Fruit fly (Drosophila melanogaster) whole organism: ENCODE results near the gene sing.

ENCODE experiments used
- CG8478 ChIP-seq: fragments of >200 bp; optimal IDR thresholded peaks from 2 replicates; lab custom pipeline; 2018; ENCODE audit warnings: inconsistent platforms
- EcR ChIP-seq, 2 experiments: fragments of >200 bp; optimal IDR thresholded peaks; 2 replicates each; lab custom pipeline; 2017; ENCODE audit warnings: missing biosample characterization in 2 of 2, missing genetic modification characterization in 2 of 2, missing genetic modification reagents in 2 of 2
- pan ChIP-seq: fragments of >200 bp; optimal IDR thresholded peaks from 2 replicates; lab custom pipeline; 2017
- psq ChIP-seq: fragments of >200 bp; optimal IDR thresholded peaks from 2 replicates; lab custom pipeline; 2017
- usp ChIP-seq: fragments of >200 bp; optimal IDR thresholded peaks from 2 replicates; lab custom pipeline; 2017; ENCODE audit warnings: missing biosample characterization, missing genetic modification characterization, mixed read lengths

DNA sequence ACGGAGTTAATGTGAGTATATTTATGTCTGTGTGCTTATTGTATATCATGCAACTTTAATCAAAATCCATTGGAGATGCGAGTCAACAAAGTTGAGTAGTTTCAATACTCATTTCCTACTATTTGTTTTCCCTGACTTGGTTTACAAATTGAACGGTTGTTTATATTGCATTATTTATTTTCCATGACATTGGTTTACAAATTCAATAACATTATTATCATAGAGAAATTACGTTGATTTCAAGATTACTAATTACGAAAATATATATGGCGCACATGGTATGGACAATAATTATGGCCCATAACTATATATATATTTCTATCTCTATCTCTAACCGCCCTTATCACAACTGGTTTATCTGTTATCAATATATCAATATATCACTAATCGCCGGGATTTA lies 18.5 kb upstream of the sing start:
- TF ChIP-seq CG8478 (lab: Kevin White, UChicago) (no peak), usp (GFP tag; lab: Kevin White, UChicago) (no peak), psq (lab: Kevin White, UChicago) (no peak), pan (no peak), EcR (GFP tag; optimal IDR thresholded peaks at IDR 0.05; lab: Kevin White, UChicago) (no peak)
